Worm (Caenorhabditis elegans): ENCODE data around the gene sri-73.

Gene sri-73

DNA sequence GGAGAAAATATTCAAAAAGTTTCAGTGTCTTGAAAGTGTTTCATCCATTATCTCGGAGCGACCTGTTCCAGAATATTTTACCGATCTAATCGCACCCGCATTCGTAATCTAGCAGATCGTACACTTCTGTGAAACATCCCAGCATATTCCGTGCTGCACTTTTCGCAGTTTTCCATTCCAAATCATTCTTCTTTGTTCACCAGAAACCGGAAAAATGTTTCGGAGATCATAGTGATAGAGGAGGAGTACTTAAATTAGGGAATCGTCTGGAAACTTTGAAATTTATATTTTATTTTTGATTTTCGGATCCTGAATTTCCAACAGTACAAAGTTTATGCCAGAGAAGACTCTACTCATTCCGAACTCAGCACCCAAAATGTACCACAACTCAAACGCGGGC is 19.6 kb upstream of the sri-73 start, which contains the start of gene K06H6.2:
K06H6.2 (plus strand) TSS at position 301 of the 400 bp plus-strand sequence.
- TF ChIP-seq elt-1 (tag; optimal IDR thresholded peaks at IDR 0.05) (no peak), nhr-237 (tag; optimal IDR thresholded peaks at IDR 0.05) (no peak), unc-62 (GFP tag; optimal IDR thresholded peaks at IDR 0.05) (no peak), lin-39 (tag; optimal IDR thresholded peaks at IDR 0.05) (no peak), nhr-67 (tag; optimal IDR thresholded peaks at IDR 0.05) (no peak)

ce11 chrV:581616-582015 is 15.7 kb upstream of the sri-73 start, which contains the start of gene nstp-7:
nstp-7 (plus strand) TSS chrV:581916.
- TF ChIP-seq nhr-43 (tag; optimal IDR thresholded peaks at IDR 0.05; ENCODE audit: poor library complexity, severe bottlenecking) (no peak), nhr-25 (tag; optimal IDR thresholded peaks at IDR 0.05) (no peak), tbx-2 (tag; optimal IDR thresholded peaks at IDR 0.05) (no peak), lin-15B (tag; optimal IDR thresholded peaks at IDR 0.05) (no peak), mml-1 (tag; optimal IDR thresholded peaks at IDR 0.05) (no peak), hmg-11 (tag; optimal IDR thresholded peaks at IDR 0.05) (no peak), fos-1 (tag; optimal IDR thresholded peaks at IDR 0.05) (no peak), elt-2 (tag; optimal IDR thresholded peaks at IDR 0.05) (no peak), nhr-12 (tag; optimal IDR thresholded peaks at IDR 0.05) (no peak), ceh-16 (tag; optimal IDR thresholded peaks at IDR 0.05) (no peak), fkh-10 (GFP tag; optimal IDR thresholded peaks at IDR 0.05) (no peak), ceh-82 (tag; optimal IDR thresholded peaks at IDR 0.05) (no peak)

DNA sequence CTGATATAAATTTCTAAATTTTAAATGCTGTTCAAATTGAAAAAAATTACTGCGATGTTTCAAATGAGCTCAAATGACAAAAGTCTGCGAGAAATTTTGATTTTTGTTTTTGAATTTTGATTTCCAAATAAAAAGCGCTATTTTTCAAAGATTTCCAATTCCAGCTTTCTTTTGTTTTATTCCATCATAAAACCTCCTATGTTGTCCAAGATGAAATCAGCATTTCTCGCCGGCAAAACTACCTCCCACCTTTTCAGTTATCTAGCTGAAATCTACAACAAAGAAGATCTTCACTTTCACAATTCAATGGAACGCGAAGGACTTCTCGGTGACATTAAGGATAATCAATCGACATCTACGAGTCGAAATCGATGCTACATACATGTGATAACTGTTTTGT is 13.1 kb upstream of the sri-73 start, which contains the start of gene K06H6.4:
K06H6.4 (plus strand) TSS at position 301 of the 400 bp plus-strand sequence.
- TF ChIP-seq pha-4 (tag; optimal IDR thresholded peaks at IDR 0.05): no peak
- no peak for TF ChIP-seq nhr-43 (tag; optimal IDR thresholded peaks at IDR 0.05; ENCODE audit: poor library complexity, severe bottlenecking)
- no peak for TF ChIP-seq aly-2 (tag; optimal IDR thresholded peaks at IDR 0.05)
- no peak for TF ChIP-seq tbx-2 (tag; optimal IDR thresholded peaks at IDR 0.05)
- no peak for TF ChIP-seq fkh-2 (tag; optimal IDR thresholded peaks at IDR 0.05)
- no peak for TF ChIP-seq daf-12 (tag; optimal IDR thresholded peaks at IDR 0.05)
- no peak for TF ChIP-seq ceh-16 (tag; optimal IDR thresholded peaks at IDR 0.05)
- TF ChIP-seq lin-39 (tag; optimal IDR thresholded peaks at IDR 0.05): no peak
- no peak for TF ChIP-seq ztf-4 (tag; optimal IDR thresholded peaks at IDR 0.05)
- no peak for TF ChIP-seq ceh-82 (tag; optimal IDR thresholded peaks at IDR 0.05)
- TF ChIP-seq egl-5 (tag; optimal IDR thresholded peaks at IDR 0.05): no peak
- TF ChIP-seq nfya-1 (tag; optimal IDR thresholded peaks at IDR 0.05; ENCODE audit: insufficient read depth): no peak
- no peak for TF ChIP-seq elt-1 (tag; optimal IDR thresholded peaks at IDR 0.05)
- no peak for TF ChIP-seq zag-1 (tag; optimal IDR thresholded peaks at IDR 0.05)
- no peak for TF ChIP-seq nhr-67 (tag; optimal IDR thresholded peaks at IDR 0.05)

DNA sequence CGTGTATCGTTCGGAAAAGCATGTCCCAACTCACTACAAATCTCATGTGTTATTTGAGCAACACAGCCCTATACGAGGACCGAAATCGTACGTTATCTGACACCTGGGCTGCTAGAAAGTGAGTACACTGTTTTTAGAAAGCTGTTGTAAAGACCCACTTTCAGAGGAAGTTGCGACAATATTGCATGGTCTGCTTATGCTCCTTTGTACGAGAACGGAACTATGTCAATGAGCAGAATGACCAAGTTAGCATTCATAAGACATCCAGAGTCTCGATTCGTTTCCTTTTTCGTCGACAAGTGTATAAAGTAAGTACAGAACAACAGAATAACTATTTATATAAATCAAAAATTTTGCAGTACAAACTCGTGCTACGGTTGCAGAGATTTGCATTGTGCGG is 11.0 kb upstream of the sri-73 start:
- no peak for TF ChIP-seq ceh-9 (tag; optimal IDR thresholded peaks at IDR 0.05)
- TF ChIP-seq aly-2 (tag; optimal IDR thresholded peaks at IDR 0.05): no peak
- TF ChIP-seq egl-27 (tag; optimal IDR thresholded peaks at IDR 0.05): no peak
- no peak for TF ChIP-seq hmg-11 (tag; optimal IDR thresholded peaks at IDR 0.05)
- TF ChIP-seq pqm-1 (tag; optimal IDR thresholded peaks at IDR 0.05): no peak
- no peak for TF ChIP-seq snpc-4 (tag; optimal IDR thresholded peaks at IDR 0.05)
- no peak for TF ChIP-seq jun-1 (tag; optimal IDR thresholded peaks at IDR 0.05)
- no peak for TF ChIP-seq mml-1 (tag; optimal IDR thresholded peaks at IDR 0.05)
- TF ChIP-seq nhr-76 (tag; optimal IDR thresholded peaks at IDR 0.05): no peak
- TF ChIP-seq ztf-11 (tag; optimal IDR thresholded peaks at IDR 0.05): no peak
- TF ChIP-seq ztf-4 (tag; optimal IDR thresholded peaks at IDR 0.05): no peak
- no peak for TF ChIP-seq tbx-2 (tag; optimal IDR thresholded peaks at IDR 0.05)
- TF ChIP-seq unc-62 (GFP tag; optimal IDR thresholded peaks at IDR 0.05): no peak
- no peak for TF ChIP-seq unc-39 (tag; optimal IDR thresholded peaks at IDR 0.05)
- no peak for TF ChIP-seq nhr-237 (tag; optimal IDR thresholded peaks at IDR 0.05)
- TF ChIP-seq mdl-1 (tag; optimal IDR thresholded peaks at IDR 0.05): no peak
- no peak for TF ChIP-seq sea-2 (GFP tag; optimal IDR thresholded peaks at IDR 0.05)
- no peak for TF ChIP-seq fkh-10 (GFP tag; optimal IDR thresholded peaks at IDR 0.05)
- TF ChIP-seq ceh-16 (tag; optimal IDR thresholded peaks at IDR 0.05): no peak

DNA sequence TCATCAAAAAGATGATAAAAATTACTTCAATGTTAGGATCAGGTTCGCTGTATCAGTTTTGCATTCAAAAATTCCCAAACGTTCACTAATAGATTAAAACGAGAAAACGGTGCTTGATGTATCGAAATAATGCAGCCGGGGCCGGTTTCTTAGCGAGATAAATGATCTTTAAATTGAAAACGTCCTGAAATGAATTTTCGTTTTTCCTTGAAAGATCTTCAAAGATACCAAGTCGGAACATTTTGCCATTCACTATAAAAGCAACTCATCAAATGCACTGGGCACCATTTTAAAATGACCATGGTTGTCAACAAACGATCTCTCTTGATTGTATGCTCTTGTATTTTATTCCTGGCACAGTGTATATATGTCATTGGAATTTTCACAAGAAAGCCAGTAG is 10.2 kb upstream of the sri-73 start, which contains the start of gene K06H6.5:
K06H6.5 (plus strand) TSS at position 301 of the 400 bp plus-strand sequence.
- TF ChIP-seq zag-1 (tag; optimal IDR thresholded peaks at IDR 0.05) (no peak), ZK546.5 (tag; optimal IDR thresholded peaks at IDR 0.05) (no peak), sea-2 (GFP tag; optimal IDR thresholded peaks at IDR 0.05) (no peak)

Data from whole organism, L3 larva.